Worm (Caenorhabditis elegans): Measurements from ENCODE around the gene T14B4.19.

Gene T14B4.19

ce11 chrII:6679724-6680123 lies 33.0 kb downstream of the T14B4.19 start, which contains the start of gene ift-74:
ift-74 (plus strand) TSS chrII:6680024.
- no peak for TF ChIP-seq zip-8 (tag; optimal IDR thresholded peaks at IDR 0.05)
- TF ChIP-seq unc-39 (tag; optimal IDR thresholded peaks at IDR 0.05) = no peak
- TF ChIP-seq ceh-39 (tag; optimal IDR thresholded peaks at IDR 0.05) = no peak
- no peak for TF ChIP-seq lsy-2 (tag; optimal IDR thresholded peaks at IDR 0.05)
- TF ChIP-seq blmp-1 (tag; optimal IDR thresholded peaks at IDR 0.05) = no peak
- TF ChIP-seq nhr-12 (tag; optimal IDR thresholded peaks at IDR 0.05) = no peak
- TF ChIP-seq sptf-1 (tag; optimal IDR thresholded peaks at IDR 0.05) = no peak
- TF ChIP-seq bed-3 (GFP tag; optimal IDR thresholded peaks at IDR 0.05) = no peak
- TF ChIP-seq nhr-237 (tag; optimal IDR thresholded peaks at IDR 0.05) = no peak
- TF ChIP-seq M03D4.4 (tag; optimal IDR thresholded peaks at IDR 0.05) = no peak
- TF ChIP-seq mls-2 (tag; optimal IDR thresholded peaks at IDR 0.05) = no peak

ce11 chrII:6673894-6674293 lies 38.8 kb downstream of the T14B4.19 start, which contains the start of gene H43E16.1:
H43E16.1 (plus strand) TSS chrII:6674268.
- peak; percentile 97 for TF ChIP-seq zip-8 (tag; optimal IDR thresholded peaks at IDR 0.05)
- no peak for TF ChIP-seq hlh-1 (tag; optimal IDR thresholded peaks at IDR 0.05)

ce11 chrII:6668496-6668895 lies 44.2 kb downstream of the T14B4.19 start:
- TF ChIP-seq ceh-39 (tag; optimal IDR thresholded peaks at IDR 0.05) = no peak
- no peak for TF ChIP-seq blmp-1 (tag; optimal IDR thresholded peaks at IDR 0.05)

ce11 chrII:6667534-6667933 lies 45.2 kb downstream of the T14B4.19 start:
- TF ChIP-seq hlh-1 (tag; optimal IDR thresholded peaks at IDR 0.05) = no peak
- TF ChIP-seq lin-32 (GFP tag; optimal IDR thresholded peaks at IDR 0.05) = no peak

- no peak for TF ChIP-seq sptf-1 (tag; optimal IDR thresholded peaks at IDR 0.05)
- no peak for TF ChIP-seq lsy-2 (tag; optimal IDR thresholded peaks at IDR 0.05)
- no peak for TF ChIP-seq mls-2 (tag; optimal IDR thresholded peaks at IDR 0.05)
- TF ChIP-seq cnd-1 (tag; optimal IDR thresholded peaks at IDR 0.05) = no peak
- no peak for TF ChIP-seq nhr-28 (tag; optimal IDR thresholded peaks at IDR 0.05)
- TF ChIP-seq lin-32 (GFP tag; optimal IDR thresholded peaks at IDR 0.05) = no peak
- no peak for TF ChIP-seq lin-13 (tag; optimal IDR thresholded peaks at IDR 0.05)
- no peak for TF ChIP-seq ceh-43 (GFP tag; optimal IDR thresholded peaks at IDR 0.05)
- TF ChIP-seq zip-8 (tag; optimal IDR thresholded peaks at IDR 0.05) = no peak
- no peak for TF ChIP-seq elt-3 (tag; optimal IDR thresholded peaks at IDR 0.05)
- no peak for TF ChIP-seq snpc-4 (tag; optimal IDR thresholded peaks at IDR 0.05)
- TF ChIP-seq mab-5 (tag; optimal IDR thresholded peaks at IDR 0.05) = no peak
- no peak for TF ChIP-seq blmp-1 (tag; optimal IDR thresholded peaks at IDR 0.05)
- no peak for TF ChIP-seq pha-4 (tag; optimal IDR thresholded peaks at IDR 0.05)
- no peak for TF ChIP-seq nhr-76 (tag; optimal IDR thresholded peaks at IDR 0.05)
These were observed 46.1 kb downstream of the T14B4.19 start, which contains the start of gene T19D12.1 for ce11 chrII:6666598-6666997. T19D12.1 (plus strand) TSS chrII:6666898.

- TF ChIP-seq M03D4.4 (tag; optimal IDR thresholded peaks at IDR 0.05) = no peak
- TF ChIP-seq nhr-12 (tag; optimal IDR thresholded peaks at IDR 0.05) = no peak
- TF ChIP-seq hlh-1 (tag; optimal IDR thresholded peaks at IDR 0.05) = no peak
- TF ChIP-seq ham-2 (GFP tag; optimal IDR thresholded peaks at IDR 0.05) = no peak
- no peak for TF ChIP-seq ceh-39 (tag; optimal IDR thresholded peaks at IDR 0.05)
- TF ChIP-seq bed-3 (GFP tag; optimal IDR thresholded peaks at IDR 0.05) = no peak
- TF ChIP-seq elt-3 (tag; optimal IDR thresholded peaks at IDR 0.05) = no peak
- TF ChIP-seq ces-1 (GFP tag; optimal IDR thresholded peaks at IDR 0.05) = no peak
- TF ChIP-seq cnd-1 (tag; optimal IDR thresholded peaks at IDR 0.05) = no peak
- no peak for TF ChIP-seq blmp-1 (tag; optimal IDR thresholded peaks at IDR 0.05)
- TF ChIP-seq nhr-28 (tag; optimal IDR thresholded peaks at IDR 0.05) = no peak
- TF ChIP-seq lsy-2 (tag; optimal IDR thresholded peaks at IDR 0.05) = no peak
- no peak for TF ChIP-seq nhr-76 (tag; optimal IDR thresholded peaks at IDR 0.05)
- TF ChIP-seq nhr-237 (tag; optimal IDR thresholded peaks at IDR 0.05) = no peak
- no peak for TF ChIP-seq elt-1 (tag; optimal IDR thresholded peaks at IDR 0.05; ENCODE audit: borderline replicate concordance, insufficient read depth)
- TF ChIP-seq ztf-11 (tag; optimal IDR thresholded peaks at IDR 0.05) = no peak
- no peak for TF ChIP-seq unc-39 (tag; optimal IDR thresholded peaks at IDR 0.05)
- no peak for TF ChIP-seq mls-2 (tag; optimal IDR thresholded peaks at IDR 0.05)
- TF ChIP-seq ceh-83 (GFP tag; optimal IDR thresholded peaks at IDR 0.05) = no peak
- TF ChIP-seq sem-2 (GFP tag; optimal IDR thresholded peaks at IDR 0.05) = no peak
These were observed 46.8 kb downstream of the T14B4.19 start for ce11 chrII:6665908-6666307.

ce11 chrII:6663799-6664198 lies 48.9 kb downstream of the T14B4.19 start:
- TF ChIP-seq elt-1 (tag; optimal IDR thresholded peaks at IDR 0.05; ENCODE audit: borderline replicate concordance, insufficient read depth) (no peak), nhr-76 (tag; optimal IDR thresholded peaks at IDR 0.05) (no peak), lin-32 (GFP tag; optimal IDR thresholded peaks at IDR 0.05) (no peak), lsy-2 (tag; optimal IDR thresholded peaks at IDR 0.05) (no peak), ceh-83 (GFP tag; optimal IDR thresholded peaks at IDR 0.05) (no peak), lin-13 (tag; optimal IDR thresholded peaks at IDR 0.05) (no peak), unc-62 (GFP tag; optimal IDR thresholded peaks at IDR 0.05) (no peak), mab-5 (tag; optimal IDR thresholded peaks at IDR 0.05) (no peak), drap-1 (GFP tag; optimal IDR thresholded peaks at IDR 0.05) (no peak), sem-2 (GFP tag; optimal IDR thresholded peaks at IDR 0.05) (no peak), snpc-4 (tag; optimal IDR thresholded peaks at IDR 0.05) (no peak)

Data from whole organism, mixed stage, embryonic.